Fruit fly (Drosophila melanogaster): Measurements from ENCODE around the gene CG17328.

The CG17328 gene

dm6 chr2L:16317777-16318610 is 18.3 kb downstream of the CG17328 start (continued):
- TF ChIP-seq CoRest (tag; optimal IDR thresholded peaks at IDR 0.05) (peak; percentile 16), odd (GFP tag; optimal IDR thresholded peaks at IDR 0.05) (peak; percentile 72), vvl (GFP tag; IDR thresholded peaks at IDR 0.05) (peak; percentile 19; the same call in 1 of the 2 replicates), her (GFP tag; optimal IDR thresholded peaks at IDR 0.05) (peak; percentile 34), Poxn (GFP tag; IDR thresholded peaks at IDR 0.05) (no peak), otp (GFP tag; IDR thresholded peaks at IDR 0.05) (peak; percentile 36; the same call in 1 of the 3 replicates), Awh (GFP tag; IDR thresholded peaks at IDR 0.05) (peak; percentile 77), NFAT (GFP tag; IDR thresholded peaks at IDR 0.05) (0 out of 2 replicates have a peak, but pooled peaks have one; percentile 34), CG14441 (GFP tag; IDR thresholded peaks at IDR 0.05) (peak; percentile 45; the same call in 1 of the 2 replicates), chm (GFP tag; IDR thresholded peaks at IDR 0.05) (0 out of 2 replicates have a peak, but pooled peaks have one; percentile 38), CG8359 (GFP tag; optimal IDR thresholded peaks at IDR 0.05; ENCODE audit: borderline replicate concordance) (no peak), pum (GFP tag; optimal IDR thresholded peaks at IDR 0.05) (no peak), kah (GFP tag; optimal IDR thresholded peaks at IDR 0.05) (peak; percentile 2), sens (GFP tag) (peak; percentile 83), zfh1 (GFP tag; IDR thresholded peaks at IDR 0.05) (0 out of 3 replicates have a peak, but pooled peaks have one; percentile 11), repo (GFP tag; optimal IDR thresholded peaks at IDR 0.05) (peak; percentile 16), rib (GFP tag; IDR thresholded peaks at IDR 0.05) (no peak), dmrt99B (tag; optimal IDR thresholded peaks at IDR 0.05) (peak; percentile 37), Atf6 (GFP tag; IDR thresholded peaks at IDR 0.05) (peak; percentile 71), danr (GFP tag; IDR thresholded peaks at IDR 0.05) (peak; percentile 36; the same call in 1 of the 2 replicates), wek (GFP tag; optimal IDR thresholded peaks at IDR 0.05) (peak; percentile 72), CG3407 (GFP tag; optimal IDR thresholded peaks at IDR 0.05) (peak; percentile 61), Ada2b (GFP tag; IDR thresholded peaks at IDR 0.05) (0 out of 2 replicates have a peak, but pooled peaks have one; percentile 21), CG15696 (tag; optimal IDR thresholded peaks at IDR 0.05) (no peak), gsb (GFP tag; IDR thresholded peaks at IDR 0.05) (no peak; the same call in 1 of the 2 replicates), Opbp (GFP tag; IDR thresholded peaks at IDR 0.05; ENCODE audit: partially characterized antibody) (no peak), z (GFP tag; IDR thresholded peaks at IDR 0.05) (no peak), CG18619 (GFP tag; optimal IDR thresholded peaks at IDR 0.05) (peak; percentile 40), CrebB (tag; optimal IDR thresholded peaks at IDR 0.05) (peak; percentile 43), CG7556 (GFP tag; optimal IDR thresholded peaks at IDR 0.05) (peak; percentile 55), CG3847 (GFP tag; IDR thresholded peaks at IDR 0.05) (peak; percentile 34; the same call in 1 of the 2 replicates), sob (GFP tag; IDR thresholded peaks at IDR 0.05) (peak; percentile 38; the same call in 1 of the 2 replicates), CG7839 (tag; optimal IDR thresholded peaks at IDR 0.05) (peak; percentile 14), CG10431 (GFP tag; optimal IDR thresholded peaks at IDR 0.05) (peak; percentile 64), nerfin-2 (GFP tag; IDR thresholded peaks at IDR 0.05; ENCODE audit: partially characterized antibody) (no peak), CG3281 (GFP tag; optimal IDR thresholded peaks at IDR 0.05) (peak; percentile 11), kni (GFP tag; optimal IDR thresholded peaks at IDR 0.05) (peak; percentile 77), Jarid2 (GFP tag; optimal IDR thresholded peaks at IDR 0.05) (peak; percentile 13), dysf (GFP tag; IDR thresholded peaks at IDR 0.05) (peak; percentile 37; the same call in 1 of the 3 replicates), lab (GFP tag; optimal IDR thresholded peaks at IDR 0.05) (peak; percentile 73), bsh (GFP tag; optimal IDR thresholded peaks at IDR 0.05) (peak in 1 of 2 experiments; percentile 52), D (optimal IDR thresholded peaks at IDR 0.05) (no peak), D (GFP tag; optimal IDR thresholded peaks at IDR 0.05) (peak; percentile 4), CG2120 (GFP tag; optimal IDR thresholded peaks at IDR 0.05) (peak; percentile 42), Nf-YB (GFP tag; optimal IDR thresholded peaks at IDR 0.05) (peak; percentile 20), CG11398 (GFP tag; optimal IDR thresholded peaks at IDR 0.05) (peak; percentile 47), CG4707 (GFP tag; optimal IDR thresholded peaks at IDR 0.05) (peak; percentile 54), en (GFP tag; optimal IDR thresholded peaks at IDR 0.05) (peak; percentile 34)

All from whole organism, embryonic.